Worm (Caenorhabditis elegans) whole organism, L3 larva: ENCODE data around the gene C17C3.1.

ENCODE experiments used
- R02D3.7 ChIP-seq: fragments of 150-350 bp; optimal IDR thresholded peaks from 2 replicates; lab custom pipeline; 2014; ENCODE audit warnings: missing biosample characterization, missing genetic modification characterization
- ZK546.5 ChIP-seq: sonication (generic microtip); optimal IDR thresholded peaks from 2 replicates; lab custom pipeline; 2017; ENCODE audit warnings: missing biosample characterization, missing genetic modification characterization
- aly-2 ChIP-seq: fragments of 150-350 bp; optimal IDR thresholded peaks from 2 replicates; lab custom pipeline; 2014; ENCODE audit warnings: missing biosample characterization, missing genetic modification characterization
- ama-1 ChIP-seq: fragments of 150-350 bp; optimal IDR thresholded peaks from 2 replicates; lab custom pipeline; 2018
- ceh-16 ChIP-seq: sonication (generic microtip); optimal IDR thresholded peaks from 2 replicates; lab custom pipeline; 2017; ENCODE audit warnings: missing biosample characterization, missing genetic modification characterization
- ceh-28 ChIP-seq: fragments of 150-350 bp; optimal IDR thresholded peaks from 2 replicates; lab custom pipeline; 2014; ENCODE audit warnings: missing biosample characterization, missing genetic modification reagents, missing genetic modification characterization
- ceh-82 ChIP-seq: fragments of 150-350 bp; optimal IDR thresholded peaks from 2 replicates; lab custom pipeline; 2014; ENCODE audit warnings: missing biosample characterization, missing genetic modification characterization
- egl-27 ChIP-seq: sonication (generic microtip); optimal IDR thresholded peaks from 4 replicates; lab custom pipeline; 2017; ENCODE audit warnings: missing biosample characterization, missing genetic modification reagents, missing genetic modification characterization
- egl-5 ChIP-seq: fragments of 150-350 bp; optimal IDR thresholded peaks from 2 replicates; lab custom pipeline; 2017; ENCODE audit warnings: missing biosample characterization, missing genetic modification reagents, missing genetic modification characterization, inconsistent platforms
- elt-1 ChIP-seq: fragments of 150-350 bp; optimal IDR thresholded peaks from 2 replicates; lab custom pipeline; 2014; ENCODE audit warnings: missing biosample characterization, missing genetic modification characterization
- elt-2 ChIP-seq: sonication (generic microtip); optimal IDR thresholded peaks from 2 replicates; lab custom pipeline; 2016; ENCODE audit warnings: missing genetic modification reagents, mild to moderate bottlenecking, missing genetic modification characterization, missing compliant biosample characterization
- elt-3 ChIP-seq, 3 experiments: fragments of 150-350 bp in 1 of 3; sonication (generic microtip) in 2 of 3; optimal IDR thresholded peaks; 2 replicates in 2 of 3; 4 replicates in 1 of 3; lab custom pipeline; 2014 to 2017; ENCODE audit warnings: missing biosample characterization in 3 of 3, missing genetic modification characterization in 3 of 3
- eor-1 ChIP-seq, 2 experiments: fragments of 150-350 bp; optimal IDR thresholded peaks; 2 replicates each; lab custom pipeline; 2014 to 2018; ENCODE audit warnings: missing biosample characterization in 2 of 2, missing genetic modification characterization in 2 of 2
- fkh-2 ChIP-seq: fragments of 150-350 bp; optimal IDR thresholded peaks from 2 replicates; lab custom pipeline; 2014; ENCODE audit warnings: missing biosample characterization, missing genetic modification reagents, missing genetic modification characterization
- jun-1 ChIP-seq: fragments of 150-350 bp; optimal IDR thresholded peaks from 2 replicates; lab custom pipeline; 2014; ENCODE audit warnings: missing biosample characterization, missing genetic modification reagents, missing genetic modification characterization
- lin-39 ChIP-seq: fragments of 150-350 bp; optimal IDR thresholded peaks from 2 replicates; lab custom pipeline; 2018; ENCODE audit warnings: missing biosample characterization, missing genetic modification reagents, missing genetic modification characterization
- lsy-12 ChIP-seq: sonication (generic microtip); optimal IDR thresholded peaks from 2 replicates; lab custom pipeline; 2016; ENCODE audit warnings: mild to moderate bottlenecking, missing genetic modification characterization, missing compliant biosample characterization
- mdl-1 ChIP-seq: fragments of 150-350 bp; optimal IDR thresholded peaks from 2 replicates; lab custom pipeline; 2014; ENCODE audit warnings: missing biosample characterization, missing genetic modification characterization
- mml-1 ChIP-seq: fragments of 150-350 bp; sonication (generic microtip); optimal IDR thresholded peaks from 3 replicates; lab custom pipeline; 2014; ENCODE audit warnings: missing biosample characterization, missing genetic modification characterization
- nfya-1 ChIP-seq: sonication (generic microtip); optimal IDR thresholded peaks from 2 replicates; lab custom pipeline; 2017; ENCODE audit warnings: missing genetic modification characterization, mild to moderate bottlenecking, missing compliant biosample characterization, antibody characterized with exemption, moderate library complexity; ENCODE audit not compliant: insufficient read depth
- nhr-11 ChIP-seq: fragments of 150-350 bp; optimal IDR thresholded peaks from 2 replicates; lab custom pipeline; 2014; ENCODE audit warnings: missing biosample characterization, missing genetic modification characterization
- nhr-12 ChIP-seq: fragments of 150-350 bp; optimal IDR thresholded peaks from 2 replicates; lab custom pipeline; 2014; ENCODE audit warnings: missing biosample characterization, missing genetic modification characterization
- nhr-23 ChIP-seq: fragments of 150-350 bp; optimal IDR thresholded peaks from 2 replicates; lab custom pipeline; 2014; ENCODE audit warnings: missing biosample characterization, missing genetic modification reagents, missing genetic modification characterization
- nhr-237 ChIP-seq: fragments of 150-350 bp; optimal IDR thresholded peaks from 2 replicates; lab custom pipeline; 2014; ENCODE audit warnings: missing biosample characterization, missing genetic modification characterization
- nhr-25 ChIP-seq: sonication (generic microtip); optimal IDR thresholded peaks from 2 replicates; lab custom pipeline; 2017; ENCODE audit warnings: missing biosample characterization, missing genetic modification characterization
- nhr-28 ChIP-seq: fragments of 150-350 bp; optimal IDR thresholded peaks from 2 replicates; lab custom pipeline; 2014; ENCODE audit warnings: missing biosample characterization, missing genetic modification characterization
- nhr-43 ChIP-seq: sonication (generic microtip); optimal IDR thresholded peaks from 2 replicates; lab custom pipeline; 2016; ENCODE audit warnings: mild to moderate bottlenecking, missing genetic modification characterization, missing compliant biosample characterization; ENCODE audit not compliant: poor library complexity, severe bottlenecking
- nhr-67 ChIP-seq: fragments of 150-350 bp; optimal IDR thresholded peaks from 2 replicates; lab custom pipeline; 2014; ENCODE audit warnings: missing biosample characterization, missing genetic modification characterization
- pqm-1 ChIP-seq: fragments of 150-350 bp; optimal IDR thresholded peaks from 2 replicates; lab custom pipeline; 2017; ENCODE audit warnings: missing biosample characterization, missing genetic modification characterization, inconsistent platforms
- sea-2 ChIP-seq: fragments of 150-350 bp; sonication (generic microtip); optimal IDR thresholded peaks from 4 replicates; lab custom pipeline; 2014; ENCODE audit warnings: missing biosample characterization, missing genetic modification reagents, missing genetic modification characterization
- skn-1 ChIP-seq: fragments of 150-350 bp; optimal IDR thresholded peaks from 2 replicates; lab custom pipeline; 2014; ENCODE audit warnings: missing biosample characterization, missing genetic modification characterization
- unc-39 ChIP-seq: sonication (generic microtip); optimal IDR thresholded peaks from 4 replicates; lab custom pipeline; 2017; ENCODE audit warnings: missing biosample characterization, missing genetic modification characterization
- unc-62 ChIP-seq: fragments of 150-350 bp; sonication (generic microtip); optimal IDR thresholded peaks from 4 replicates; lab custom pipeline; 2014; ENCODE audit warnings: missing biosample characterization, missing genetic modification reagents, missing genetic modification characterization
- zag-1 ChIP-seq: fragments of 150-350 bp; optimal IDR thresholded peaks from 2 replicates; lab custom pipeline; 2014; ENCODE audit warnings: missing biosample characterization, missing genetic modification characterization
- ztf-11 ChIP-seq: fragments of 150-350 bp; optimal IDR thresholded peaks from 2 replicates; lab custom pipeline; 2014; ENCODE audit warnings: missing biosample characterization, missing genetic modification characterization
- ztf-4 ChIP-seq: fragments of 150-350 bp; optimal IDR thresholded peaks from 2 replicates; lab custom pipeline; 2014; ENCODE audit warnings: missing biosample characterization, missing genetic modification characterization

C17C3.1 gene

ce11 chrII:5570272-5570671 is at the start of gene C17C3.1, which contains the start of gene C17C3.15:
C17C3.1 (plus strand) TSS chrII:5570572.
C17C3.15 (plus strand) TSS chrII:5570654.
- no peak for TF ChIP-seq pqm-1
- TF ChIP-seq ztf-4 (tag; lab: Kevin White, UChicago), result no peak
- TF ChIP-seq jun-1, result no peak
- no peak for TF ChIP-seq elt-1 (tag; lab: Kevin White, UChicago)
- no peak for TF ChIP-seq nfya-1 (tag; lab: Kevin White, UChicago)
- TF ChIP-seq fkh-2 (tag; lab: Kevin White, UChicago), result no peak
- TF ChIP-seq ZK546.5 (tag; lab: Kevin White, UChicago), result no peak
- TF ChIP-seq aly-2 (tag; lab: Kevin White, UChicago), result no peak
- TF ChIP-seq nhr-43 (tag; lab: Kevin White, UChicago), result no peak
- TF ChIP-seq ceh-16 (tag; lab: Kevin White, UChicago), result no peak

ce11 chrII:5521411-5521810 is 49.0 kb upstream of the C17C3.1 start, which contains the start of gene ZK177.12:
ZK177.12 (plus strand) TSS chrII:5521711.
- TF ChIP-seq skn-1 (tag; lab: Kevin White, UChicago), result no peak
- no peak for TF ChIP-seq unc-39
- TF ChIP-seq lsy-12 (tag; lab: Kevin White, UChicago), result no peak
- TF ChIP-seq fkh-2 (tag; lab: Kevin White, UChicago), result no peak
- no peak for TF ChIP-seq nhr-67
- TF ChIP-seq jun-1, result no peak
- no peak for TF ChIP-seq egl-5
- TF ChIP-seq ztf-11 (tag; lab: Kevin White, UChicago), result no peak
- TF ChIP-seq ceh-28 (tag; lab: Kevin White, UChicago), result no peak
- TF ChIP-seq nhr-23, result no peak
- no peak for TF ChIP-seq egl-27 (tag; lab: Kevin White, UChicago)
- TF ChIP-seq nfya-1 (tag; lab: Kevin White, UChicago), result no peak
- no peak for TF ChIP-seq unc-62 (GFP tag; lab: Kevin White, UChicago)
- TF ChIP-seq elt-2 (tag; lab: Kevin White, UChicago), result no peak
- TF ChIP-seq nhr-25 (tag; lab: Kevin White, UChicago), result no peak
- TF ChIP-seq nhr-28 (tag; lab: Kevin White, UChicago), result no peak
- TF ChIP-seq zag-1 (tag; lab: Kevin White, UChicago), result no peak
- no peak for TF ChIP-seq R02D3.7
- TF ChIP-seq eor-1 (tag; optimal IDR thresholded peaks at IDR 0.05; lab: Kevin White, UChicago), result no peak
- no peak for TF ChIP-seq aly-2 (tag; lab: Kevin White, UChicago)

- no peak for TF ChIP-seq pqm-1
- TF ChIP-seq elt-3 (tag; optimal IDR thresholded peaks at IDR 0.05; lab: Kevin White, UChicago), result no peak
- no peak for TF ChIP-seq mml-1 (tag; lab: Kevin White, UChicago)
- no peak for TF ChIP-seq R02D3.7
- no peak for TF ChIP-seq unc-39
- no peak for TF ChIP-seq sea-2 (GFP tag; lab: Kevin White, UChicago)
- TF ChIP-seq ztf-4 (tag; lab: Kevin White, UChicago), result no peak
Measured at ce11 chrII:5522637-5523036, 47.7 kb upstream of the C17C3.1 start, which contains the start of gene ZK177.11. ZK177.11 (plus strand) TSS chrII:5522937.

ce11 chrII:5525297-5525696 is 45.1 kb upstream of the C17C3.1 start, which contains the start of gene tbx-35:
tbx-35 (minus strand) TSS chrII:5525397.
- TF ChIP-seq sea-2 (GFP tag; lab: Kevin White, UChicago), result no peak
- no peak for TF ChIP-seq lin-39 (tag; lab: Kevin White, UChicago)
- no peak for TF ChIP-seq mml-1 (tag; lab: Kevin White, UChicago)
- no peak for TF ChIP-seq ceh-82 (tag; lab: Kevin White, UChicago)
- no peak for TF ChIP-seq ztf-4 (tag; lab: Kevin White, UChicago)

ce11 chrII:5527841-5528240 is 42.5 kb upstream of the C17C3.1 start, which contains the start of gene ZK177.1:
ZK177.1 (plus strand) TSS chrII:5528141.
- TF ChIP-seq nhr-11 (tag; lab: Kevin White, UChicago) (no peak), nhr-25 (tag; lab: Kevin White, UChicago) (no peak), mdl-1 (tag; lab: Kevin White, UChicago) (no peak), ztf-11 (tag; lab: Kevin White, UChicago) (no peak), nhr-12 (tag; lab: Kevin White, UChicago) (no peak), ztf-4 (tag; lab: Kevin White, UChicago) (no peak), jun-1 (no peak), ama-1 (lab: Kevin White, UChicago) (no peak), mml-1 (tag; lab: Kevin White, UChicago) (no peak), nhr-237 (tag; lab: Kevin White, UChicago) (no peak), ceh-28 (tag; lab: Kevin White, UChicago) (no peak), ceh-16 (tag; lab: Kevin White, UChicago) (no peak), zag-1 (tag; lab: Kevin White, UChicago) (no peak)
- TF ChIP-seq, all 47 proteins: peak for 0
